Fruit fly (Drosophila melanogaster): Measurements from ENCODE around the gene SdicB.
"Not testable (repeated sequence)": the region's sequence is repeated elsewhere in the genome, so short reads cannot be mapped to it uniquely, and the experiment has no call there.

The SdicB gene

dm6 chrX:20201833-20202232 is 7.6 kb downstream of the SdicB start, which contains the start of gene SdicA:
Gene SdicA (minus strand): TSS chrX:20201933.
- TF ChIP-seq CG5204, ovo, Clk (GFP tag; optimal IDR thresholded peaks at IDR 0.05): not testable (repeated sequence)

DNA sequence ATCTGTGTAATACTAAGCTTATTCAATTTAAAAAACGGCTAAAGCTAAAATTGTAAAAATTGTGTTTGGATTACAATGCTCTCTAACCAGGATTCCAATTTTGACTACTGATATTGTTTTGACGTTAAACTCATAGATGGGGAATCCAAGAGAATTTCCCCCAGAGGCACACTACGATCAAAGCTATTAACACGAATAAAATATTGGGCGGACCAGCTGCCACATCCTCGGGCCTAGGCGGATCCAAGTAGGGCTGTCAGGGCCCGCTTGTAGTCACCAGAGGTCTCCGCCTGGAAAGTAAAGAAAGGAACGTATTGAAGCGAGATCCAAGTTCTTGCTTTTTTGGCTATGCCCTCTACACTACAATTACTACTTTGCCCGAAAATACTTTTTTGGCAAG is 15.3 kb downstream of the SdicB start, which contains the start of gene Sdic3:
Sdic3 (minus strand) TSS at position 101 of the 400 bp plus-strand sequence.
- not testable (repeated sequence) for TF ChIP-seq pad, cic, CG1620 (GFP tag; optimal IDR thresholded peaks at IDR 0.05)

- TF ChIP-seq toe (GFP tag; optimal IDR thresholded peaks at IDR 0.05); CG7101 (tag; optimal IDR thresholded peaks at IDR 0.05); CG1620 (GFP tag; optimal IDR thresholded peaks at IDR 0.05): not testable (repeated sequence)
These were observed 23.0 kb downstream of the SdicB start, which contains the start of gene Sdic2 for dm6 chrX:20186387-20186786. Gene Sdic2 (minus strand): TSS chrX:20186487.

DNA sequence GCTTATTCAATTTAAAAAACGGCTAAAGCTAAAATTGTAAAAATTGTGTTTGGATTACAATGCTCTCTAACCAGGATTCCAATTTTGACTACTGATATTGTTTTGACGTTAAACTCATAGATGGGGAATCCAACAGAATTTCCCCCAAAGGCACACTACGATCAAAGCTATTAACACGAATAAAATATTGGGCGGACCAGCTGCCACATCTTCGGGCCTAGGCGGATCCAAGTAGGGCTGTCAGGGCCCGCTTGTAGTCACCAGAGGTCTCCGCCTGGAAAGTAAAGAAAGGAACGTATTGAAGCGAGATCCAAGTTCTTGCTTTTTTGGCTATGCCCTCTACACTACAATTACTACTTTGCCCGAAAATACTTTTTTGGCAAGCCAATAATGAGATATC is 30.9 kb downstream of the SdicB start, which contains the start of gene Sdic1:
Sdic1 (minus strand) TSS at position 101 of the 400 bp plus-strand sequence.
- TF ChIP-seq Mnt, CG1620, toe (GFP tag; optimal IDR thresholded peaks at IDR 0.05): not testable (repeated sequence)

DNA sequence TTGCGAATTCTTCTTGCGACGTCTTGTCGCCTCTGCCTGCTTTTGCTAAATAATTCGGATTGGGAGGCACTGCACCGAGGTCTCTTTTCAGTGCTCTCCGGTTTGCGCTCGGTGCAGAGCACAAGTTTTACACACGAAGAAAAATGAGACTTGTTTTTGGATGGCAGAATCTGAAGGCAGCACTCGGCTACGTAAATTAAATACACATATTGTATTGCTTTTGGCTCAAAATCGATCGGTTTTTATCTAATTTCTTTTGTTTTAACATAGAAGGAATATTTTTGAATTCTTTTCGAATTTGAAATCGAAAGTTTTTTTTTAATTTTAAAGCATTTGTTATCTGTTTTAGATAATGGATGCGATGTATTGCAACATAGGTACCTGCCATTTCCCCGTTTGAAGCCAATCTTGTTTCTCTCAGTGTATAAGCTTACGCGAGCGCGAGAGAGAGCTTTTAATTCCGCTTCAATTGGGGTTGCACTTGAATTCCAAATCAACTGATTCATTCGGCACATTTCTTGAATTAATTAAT is 35.9 kb downstream of the SdicB start, which contains the start of gene AnxB10:
AnxB10 (minus strand) TSS at position 51 of the 532 bp plus-strand sequence.
- TF ChIP-seq CG1620 (GFP tag; optimal IDR thresholded peaks at IDR 0.05), result peak; percentile 90
- TF ChIP-seq CG11617 (GFP tag; optimal IDR thresholded peaks at IDR 0.05), result peak; percentile 96
- TF ChIP-seq ovo (GFP tag; optimal IDR thresholded peaks at IDR 0.05), result peak; percentile 90
- peak; percentile 72 for TF ChIP-seq Mnt (GFP tag; optimal IDR thresholded peaks at IDR 0.05)
- peak; percentile 79 for TF ChIP-seq tj (GFP tag; optimal IDR thresholded peaks at IDR 0.05)
- TF ChIP-seq CG14711 (tag; optimal IDR thresholded peaks at IDR 0.05), result peak; percentile 87
- peak; percentile 96 for TF ChIP-seq bab1 (GFP tag; optimal IDR thresholded peaks at IDR 0.05)
- peak; percentile 91 for TF ChIP-seq CG7101 (tag; optimal IDR thresholded peaks at IDR 0.05)
- TF ChIP-seq Crg-1 (GFP tag; optimal IDR thresholded peaks at IDR 0.05), result peak; percentile 92
- peak; percentile 89 for TF ChIP-seq toe (GFP tag; optimal IDR thresholded peaks at IDR 0.05)
- peak; percentile 89 for TF ChIP-seq CG12768 (GFP tag; optimal IDR thresholded peaks at IDR 0.05)
- peak; percentile 86 for TF ChIP-seq pad (GFP tag; optimal IDR thresholded peaks at IDR 0.05)
- peak; percentile 64 for TF ChIP-seq cic (GFP tag; optimal IDR thresholded peaks at IDR 0.05)
- TF ChIP-seq CG5204 (GFP tag; optimal IDR thresholded peaks at IDR 0.05), result peak; percentile 92
- peak; percentile 85 for TF ChIP-seq CG33017 (tag; optimal IDR thresholded peaks at IDR 0.05)
- no peak for TF ChIP-seq cnc (optimal IDR thresholded peaks at IDR 0.05)
- peak; percentile 93 for TF ChIP-seq CG7045 (GFP tag; optimal IDR thresholded peaks at IDR 0.05)
- peak; percentile 64 for TF ChIP-seq Clk (GFP tag; optimal IDR thresholded peaks at IDR 0.05)
- TF ChIP-seq kay (GFP tag; ENCODE audit: borderline replicate concordance), result peak; percentile 89
- peak; percentile 95 for TF ChIP-seq Hr96 (GFP tag; optimal IDR thresholded peaks at IDR 0.05)

DNA sequence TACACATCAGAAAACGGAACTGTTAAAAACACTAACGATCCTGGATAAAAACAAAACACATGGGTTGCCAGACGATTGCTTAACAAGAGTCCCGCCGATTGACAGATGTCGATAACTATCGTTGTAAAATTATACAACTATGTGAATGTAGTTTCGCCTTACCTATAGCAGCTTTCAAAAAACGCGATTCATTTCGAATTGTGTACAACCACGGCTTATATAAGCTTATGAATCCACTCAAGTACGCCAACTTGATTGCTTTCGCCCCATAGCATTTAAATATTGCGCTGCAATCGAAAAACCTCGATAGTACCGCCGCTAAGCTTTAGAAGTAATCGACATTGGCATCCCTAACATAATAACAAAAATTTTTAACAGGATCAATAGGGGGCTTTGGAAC is 39.5 kb downstream of the SdicB start, which contains the start of the genes CG9581 and CG9578:
CG9581 (minus strand) TSS at position 84 of the 400 bp plus-strand sequence.
CG9578 (plus strand) TSS at position 325 of the 400 bp plus-strand sequence.
- TF ChIP-seq cic (GFP tag; optimal IDR thresholded peaks at IDR 0.05), result no peak
- peak; percentile 36 for TF ChIP-seq CG14711 (tag; optimal IDR thresholded peaks at IDR 0.05)
- TF ChIP-seq Crg-1 (GFP tag; optimal IDR thresholded peaks at IDR 0.05), result peak; percentile 74
- TF ChIP-seq kay (GFP tag; ENCODE audit: borderline replicate concordance), result no peak
- peak; percentile 57 for TF ChIP-seq Hr96 (GFP tag; optimal IDR thresholded peaks at IDR 0.05)
- TF ChIP-seq CG1620 (GFP tag; optimal IDR thresholded peaks at IDR 0.05), result peak; percentile 60
- TF ChIP-seq CG11617 (GFP tag; optimal IDR thresholded peaks at IDR 0.05), result peak; percentile 35
- TF ChIP-seq cnc (optimal IDR thresholded peaks at IDR 0.05), result no peak
- peak; percentile 63 for TF ChIP-seq Mnt (GFP tag; optimal IDR thresholded peaks at IDR 0.05)
- no peak for TF ChIP-seq Clk (GFP tag; optimal IDR thresholded peaks at IDR 0.05)
- TF ChIP-seq pad (GFP tag; optimal IDR thresholded peaks at IDR 0.05), result no peak
- peak; percentile 76 for TF ChIP-seq toe (GFP tag; optimal IDR thresholded peaks at IDR 0.05)
- peak; percentile 25 for TF ChIP-seq CG7101 (tag; optimal IDR thresholded peaks at IDR 0.05)
- TF ChIP-seq tj (GFP tag; optimal IDR thresholded peaks at IDR 0.05), result no peak
- no peak for TF ChIP-seq CG7045 (GFP tag; optimal IDR thresholded peaks at IDR 0.05)
- no peak for TF ChIP-seq CG33017 (tag; optimal IDR thresholded peaks at IDR 0.05)
- TF ChIP-seq bab1 (GFP tag; optimal IDR thresholded peaks at IDR 0.05), result peak; percentile 63
- TF ChIP-seq ovo (GFP tag; optimal IDR thresholded peaks at IDR 0.05), result peak; percentile 22
- TF ChIP-seq CG5204 (GFP tag; optimal IDR thresholded peaks at IDR 0.05), result peak; percentile 24
- TF ChIP-seq CG12768 (GFP tag; optimal IDR thresholded peaks at IDR 0.05), result peak; percentile 25

dm6 chrX:20166484-20167038 is 42.8 kb downstream of the SdicB start, which contains the start of gene CG9577:
Gene CG9577 (plus strand): TSS chrX:20166673.
- TF ChIP-seq Hr96 (GFP tag; optimal IDR thresholded peaks at IDR 0.05), result peak; percentile 9
- TF ChIP-seq CG12768 (GFP tag; optimal IDR thresholded peaks at IDR 0.05), result peak; percentile 47
- TF ChIP-seq tj (GFP tag; optimal IDR thresholded peaks at IDR 0.05), result no peak
- peak; percentile 9 for TF ChIP-seq bab1 (GFP tag; optimal IDR thresholded peaks at IDR 0.05)

All from whole organism, adult.